Fruit fly (Drosophila melanogaster) whole organism, adult: ENCODE results near the gene Nepl19.

Experiments
- CG33017 ChIP-seq: fragments of 200-800 bp; sonication (Bioruptor generic); optimal IDR thresholded peaks from 2 replicates; lab custom pipeline; 2018; ENCODE audit warnings: missing biosample characterization, mild to moderate bottlenecking, missing genetic modification characterization, moderate library complexity
- CG5204 ChIP-seq: fragments of 200-800 bp; sonication (Bioruptor generic); optimal IDR thresholded peaks from 2 replicates; lab custom pipeline; 2016; ENCODE audit warnings: missing biosample characterization, missing genetic modification characterization
- cnc ChIP-seq, 2 experiments: fragments of >200 bp; optimal IDR thresholded peaks; 2 replicates each; lab custom pipeline; 2017
- kay ChIP-seq: fragments of 200-800 bp; sonication (Bioruptor generic); peaks from one replicate; lab custom pipeline; 2016; ENCODE audit warnings: missing biosample characterization, missing genetic modification characterization, borderline replicate concordance
- tj ChIP-seq: fragments of 200-800 bp; sonication (Bioruptor generic); optimal IDR thresholded peaks from 3 replicates; lab custom pipeline; 2017; ENCODE audit warnings: missing biosample characterization, mild to moderate bottlenecking, missing genetic modification characterization, moderate library complexity

dm6 chr3R:28872605-28873004 lies 7.3 kb downstream of the Nepl19 start, which contains the start of gene Nepl17:
- TF ChIP-seq tj (GFP tag; lab: Kevin White, UChicago) (no peak), CG5204 (GFP tag; lab: Kevin White, UChicago) (no peak), cnc (optimal IDR thresholded peaks at IDR 0.05; lab: Kevin White, UChicago) (no peak), kay (GFP tag; lab: Kevin White, UChicago) (no peak), CG33017 (tag; lab: Kevin White, UChicago) (no peak)
